Worm (Caenorhabditis elegans): ENCODE measurements around the gene F10E9.3.

F10E9.3 gene

ce11 chrIII:8358213-8358672, 47.4 kb downstream of the F10E9.3 start, which contains the start of the genes R05D3.8 and rfp-1:
Gene R05D3.8 (minus strand): TSS chrIII:8358327.
Gene rfp-1 (plus strand): TSS chrIII:8358622.
- no peak for TF ChIP-seq ama-1 (optimal IDR thresholded peaks at IDR 0.05)
